Fruit fly (Drosophila melanogaster): ENCODE measurements around the gene Meics.

Meics gene

dm6 chr3L:13964635-13965501 is at the start of gene Meics, which contains the start of the genes Nxf3 and ssp2 (continued):
- peak; percentile 47 for TF ChIP-seq CG9437 (GFP tag; optimal IDR thresholded peaks at IDR 0.05)
- TF ChIP-seq NFAT (GFP tag; IDR thresholded peaks at IDR 0.05), result peak; percentile 52; the same call in 1 of the 2 replicates

- TF ChIP-seq CG11247 (GFP tag; IDR thresholded peaks at IDR 0.05) (0 out of 2 replicates have a peak, but pooled peaks have one; percentile 16), row (GFP tag; IDR thresholded peaks at IDR 0.05) (peak; percentile 67), fd102C (GFP tag; optimal IDR thresholded peaks at IDR 0.05) (no peak), bigmax (GFP tag; optimal IDR thresholded peaks at IDR 0.05) (no peak), CG2120 (GFP tag; optimal IDR thresholded peaks at IDR 0.05) (peak; percentile 45), HmgD (GFP tag; optimal IDR thresholded peaks at IDR 0.05) (no peak), Poxn (GFP tag; IDR thresholded peaks at IDR 0.05) (no peak), tgo (GFP tag; IDR thresholded peaks at IDR 0.05) (0 out of 3 replicates have a peak, but pooled peaks have one; percentile 18), nau (GFP tag; optimal IDR thresholded peaks at IDR 0.05) (no peak), CG3838 (GFP tag; optimal IDR thresholded peaks at IDR 0.05) (no peak), vvl (GFP tag; IDR thresholded peaks at IDR 0.05) (peak; percentile 7; the same call in 1 of the 2 replicates), CG14710 (tag; optimal IDR thresholded peaks at IDR 0.05) (peak; percentile 7), ind (GFP tag; optimal IDR thresholded peaks at IDR 0.05) (no peak), Med (GFP tag) (peak; percentile 72), BEAF-32 (GFP tag; optimal IDR thresholded peaks at IDR 0.05) (peak; percentile 23), Mes4 (GFP tag; optimal IDR thresholded peaks at IDR 0.05) (no peak), ewg (GFP tag; optimal IDR thresholded peaks at IDR 0.05) (peak; percentile 94), CG6791 (GFP tag; IDR thresholded peaks at IDR 0.05; ENCODE audit: partially characterized antibody) (no peak), gcm (GFP tag; optimal IDR thresholded peaks at IDR 0.05) (no peak), ci (GFP tag; IDR thresholded peaks at IDR 0.05) (peak; percentile 51; the same call in 1 of the 3 replicates), CG9215 (GFP tag; IDR thresholded peaks at IDR 0.05) (peak; percentile 95), CG11560 (tag; IDR thresholded peaks at IDR 0.05) (no peak), pzg (GFP tag; optimal IDR thresholded peaks at IDR 0.05) (peak; percentile 33), chinmo (GFP tag; IDR thresholded peaks at IDR 0.05; ENCODE audit: partially characterized antibody) (peak; percentile 88; the same call in 2 of the 4 replicates), CG8944 (GFP tag; optimal IDR thresholded peaks at IDR 0.05) (peak; percentile 14), otp (GFP tag; IDR thresholded peaks at IDR 0.05) (no peak), zfh1 (GFP tag; IDR thresholded peaks at IDR 0.05) (0 out of 3 replicates have a peak, but pooled peaks have one; percentile 25), E2f2 (GFP tag; IDR thresholded peaks at IDR 0.05) (peak; percentile 31; the same call in 1 of the 2 replicates), Sry-δ (GFP tag; optimal IDR thresholded peaks at IDR 0.05) (peak; percentile 73), CHES-1-like (GFP tag; optimal IDR thresholded peaks at IDR 0.05) (no peak), cg (GFP tag; optimal IDR thresholded peaks at IDR 0.05) (peak; percentile 61), nerfin-1 (tag; optimal IDR thresholded peaks at IDR 0.05) (peak; percentile 38), CG10366 (GFP tag; IDR thresholded peaks at IDR 0.05) (peak; percentile 17; the same call in 1 of the 2 replicates), Opbp (GFP tag; IDR thresholded peaks at IDR 0.05; ENCODE audit: partially characterized antibody) (peak; percentile 19; the same call in 1 of the 3 replicates), CG8924 (tag; optimal IDR thresholded peaks at IDR 0.05) (peak; percentile 26), Fer1 (GFP tag; optimal IDR thresholded peaks at IDR 0.05) (no peak), twi (tag; optimal IDR thresholded peaks at IDR 0.05) (no peak), org-1 (GFP tag; optimal IDR thresholded peaks at IDR 0.05) (no peak), kah (GFP tag; optimal IDR thresholded peaks at IDR 0.05) (peak; percentile 7), CG10431 (GFP tag; optimal IDR thresholded peaks at IDR 0.05) (no peak), chif (GFP tag; optimal IDR thresholded peaks at IDR 0.05) (no peak), Ets65A (GFP tag) (peak; percentile 39), CG34376 (GFP tag; optimal IDR thresholded peaks at IDR 0.05) (peak; percentile 7), Dref (GFP tag; IDR thresholded peaks at IDR 0.05) (peak; percentile 55), YL-1 (GFP tag; optimal IDR thresholded peaks at IDR 0.05) (peak; percentile 66)
Observed at dm6 chr3L:14006704-14007126, 42.2 kb upstream of the Meics start.

Data from whole organism, embryonic.